Worm (Caenorhabditis elegans): ENCODE measurements around the gene C24H12.1.

DNA sequence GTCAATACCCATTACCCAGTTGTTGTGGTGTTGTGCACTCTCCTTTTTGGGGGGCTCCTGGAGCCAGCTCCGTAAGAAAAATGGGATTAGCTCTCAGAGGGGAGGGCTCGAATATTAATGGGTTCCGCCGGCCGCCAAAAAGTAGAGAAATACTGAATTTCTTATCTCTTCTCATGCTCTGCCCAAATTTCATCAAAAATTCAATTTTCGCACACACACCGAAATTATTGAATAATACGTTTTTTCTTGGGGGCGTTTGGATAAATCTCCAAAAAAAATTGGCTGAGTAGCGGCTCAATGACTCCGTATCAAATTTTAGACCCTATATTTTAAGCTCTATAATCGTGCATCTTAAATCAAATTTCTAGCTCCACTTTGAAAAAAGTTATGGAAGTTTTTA, 41.0 kb upstream of the C24H12.1 start:
- no peak for TF ChIP-seq nhr-25 (tag; optimal IDR thresholded peaks at IDR 0.05)
- TF ChIP-seq skn-1 (tag; optimal IDR thresholded peaks at IDR 0.05), result no peak
- TF ChIP-seq ceh-82 (tag; optimal IDR thresholded peaks at IDR 0.05), result no peak
- no peak for TF ChIP-seq nhr-23 (tag; optimal IDR thresholded peaks at IDR 0.05)
- TF ChIP-seq unc-62 (GFP tag; optimal IDR thresholded peaks at IDR 0.05), result no peak
- no peak for TF ChIP-seq nhr-28 (tag; optimal IDR thresholded peaks at IDR 0.05)
- no peak for TF ChIP-seq pqm-1 (tag; optimal IDR thresholded peaks at IDR 0.05)
- no peak for TF ChIP-seq elt-1 (tag; optimal IDR thresholded peaks at IDR 0.05)
- no peak for TF ChIP-seq nhr-237 (tag; optimal IDR thresholded peaks at IDR 0.05)
- TF ChIP-seq elt-3 (tag; optimal IDR thresholded peaks at IDR 0.05), result no peak
- TF ChIP-seq zag-1 (tag; optimal IDR thresholded peaks at IDR 0.05), result no peak
- no peak for TF ChIP-seq nhr-12 (tag; optimal IDR thresholded peaks at IDR 0.05)
